Worm (Caenorhabditis elegans): ENCODE measurements around the gene D1086.2.
A peak's percentile ranks its signal among the peaks of the same experiment; 100 is the strongest.

The D1086.2 gene

ce11 chrV:14094953-14095352 lies 3.5 kb downstream of the D1086.2 start:
- TF ChIP-seq unc-62 (GFP tag; optimal IDR thresholded peaks at IDR 0.05 in 1 of 2) (peak in 1 of 2 experiments; percentile 81), unc-62 (tag; optimal IDR thresholded peaks at IDR 0.05) (no peak), aha-1 (tag) (peak; percentile 70), nhr-28 (tag; optimal IDR thresholded peaks at IDR 0.05) (peak; percentile 67), skn-1 (tag; optimal IDR thresholded peaks at IDR 0.05) (no peak), hlh-30 (tag; optimal IDR thresholded peaks at IDR 0.05; ENCODE audit: insufficient read depth) (peak; percentile 60), lin-15B (tag; optimal IDR thresholded peaks at IDR 0.05) (no peak), ceh-82 (tag; optimal IDR thresholded peaks at IDR 0.05) (no peak), dmd-6 (GFP tag; IDR thresholded peaks at IDR 0.05) (no peak), set-16 (GFP tag; IDR thresholded peaks at IDR 0.05) (no peak), mdl-1 (tag; optimal IDR thresholded peaks at IDR 0.05) (peak in 1 of 2 experiments; percentile 41), duxl-1 (tag; optimal IDR thresholded peaks at IDR 0.05; ENCODE audit: poor library complexity) (no peak), egl-43 (GFP tag; IDR thresholded peaks at IDR 0.05) (no peak), unc-39 (tag; optimal IDR thresholded peaks at IDR 0.05) (no peak), dmd-8 (GFP tag; IDR thresholded peaks at IDR 0.05) (no peak), ZK546.5 (tag; optimal IDR thresholded peaks at IDR 0.05) (no peak), F26F4.8 (GFP tag; conservative IDR thresholded peaks at IDR 0.05) (no peak), mep-1 (tag; optimal IDR thresholded peaks at IDR 0.05) (no peak), ztf-7 (tag; optimal IDR thresholded peaks at IDR 0.05) (no peak), dve-1 (tag; optimal IDR thresholded peaks at IDR 0.05; ENCODE audit: insufficient read depth) (no peak), lin-38 (GFP tag; IDR thresholded peaks at IDR 0.05) (no peak), nhr-25 (tag; optimal IDR thresholded peaks at IDR 0.05; ENCODE audit: borderline replicate concordance, insufficient read depth) (peak; percentile 35), nhr-77 (tag; optimal IDR thresholded peaks at IDR 0.05) (no peak), sdz-12 (GFP tag; optimal IDR thresholded peaks at IDR 0.05) (no peak), F10B5.3 (tag; optimal IDR thresholded peaks at IDR 0.05) (no peak), Y5F2A.4 (GFP tag; optimal IDR thresholded peaks at IDR 0.05) (no peak), mxl-3 (GFP tag; optimal IDR thresholded peaks at IDR 0.05) (peak; percentile 72), Y75B8A.6 (GFP tag; IDR thresholded peaks at IDR 0.05) (no peak), ztf-11 (tag; optimal IDR thresholded peaks at IDR 0.05) (no peak), nhr-76 (tag; optimal IDR thresholded peaks at IDR 0.05) (no peak), ceh-20 (GFP tag; IDR thresholded peaks at IDR 0.05) (peak; percentile 83), mdt-29 (GFP tag; IDR thresholded peaks at IDR 0.05) (no peak), vab-7 (GFP tag; IDR thresholded peaks at IDR 0.05) (no peak), fos-1 (tag; optimal IDR thresholded peaks at IDR 0.05) (no peak), lsy-2 (tag; optimal IDR thresholded peaks at IDR 0.05) (no peak), saeg-2 (GFP tag; IDR thresholded peaks at IDR 0.05) (no peak), ceh-62 (tag; optimal IDR thresholded peaks at IDR 0.05) (no peak), rbr-2 (tag; optimal IDR thresholded peaks at IDR 0.05) (no peak), hlh-11 (tag; optimal IDR thresholded peaks at IDR 0.05) (peak; percentile 15), lin-39 (tag; optimal IDR thresholded peaks at IDR 0.05) (no peak), ctbp-1 (GFP tag; IDR thresholded peaks at IDR 0.05) (no peak), egl-27 (tag; optimal IDR thresholded peaks at IDR 0.05) (no peak), hmg-1.1 (GFP tag; IDR thresholded peaks at IDR 0.05) (no peak), pqm-1 (tag; optimal IDR thresholded peaks at IDR 0.05) (no peak)

- TF ChIP-seq Y75B8A.6 (GFP tag; IDR thresholded peaks at IDR 0.05) (no peak), skn-1 (tag; optimal IDR thresholded peaks at IDR 0.05) (no peak), ctbp-1 (GFP tag; IDR thresholded peaks at IDR 0.05) (no peak), sdz-12 (GFP tag; optimal IDR thresholded peaks at IDR 0.05) (no peak), jun-1 (tag; optimal IDR thresholded peaks at IDR 0.05) (no peak), Y48G9A.11 (GFP tag; IDR thresholded peaks at IDR 0.05) (no peak), cey-2 (tag; optimal IDR thresholded peaks at IDR 0.05; ENCODE audit: borderline replicate concordance, insufficient read depth) (no peak), Y5F2A.4 (GFP tag; optimal IDR thresholded peaks at IDR 0.05) (no peak), dpl-1 (GFP tag; optimal IDR thresholded peaks at IDR 0.05) (no peak), F49E8.2 (tag; optimal IDR thresholded peaks at IDR 0.05; ENCODE audit: borderline replicate concordance) (no peak), zag-1 (tag; optimal IDR thresholded peaks at IDR 0.05) (no peak), set-16 (GFP tag; IDR thresholded peaks at IDR 0.05) (no peak), F26F4.8 (GFP tag; conservative IDR thresholded peaks at IDR 0.05) (no peak), ztf-11 (tag; optimal IDR thresholded peaks at IDR 0.05) (no peak), ztf-7 (tag; optimal IDR thresholded peaks at IDR 0.05) (no peak), ceh-28 (tag; optimal IDR thresholded peaks at IDR 0.05) (no peak), lin-29 (GFP tag; IDR thresholded peaks at IDR 0.05) (no peak)
These were observed 3.9 kb downstream of the D1086.2 start for ce11 chrV:14094546-14094945.

Measured in whole organism, L4 larva.